Worm (Caenorhabditis elegans): ENCODE measurements around the gene acl-3.
A peak's percentile ranks its signal among the peaks of the same experiment; 100 is the strongest.

The acl-3 gene

ce11 chrIV:11601721-11602405, 50.0 kb downstream of the acl-3 start (continued):
- no peak for TF ChIP-seq mdl-1 (tag; optimal IDR thresholded peaks at IDR 0.05)
- TF ChIP-seq skn-1 (tag; optimal IDR thresholded peaks at IDR 0.05) = no peak
- no peak for TF ChIP-seq fos-1 (tag; optimal IDR thresholded peaks at IDR 0.05)
- TF ChIP-seq ztf-11 (tag; optimal IDR thresholded peaks at IDR 0.05) = no peak
- peak; percentile 86 for TF ChIP-seq mes-2 (tag; optimal IDR thresholded peaks at IDR 0.05; ENCODE audit: poor library complexity, severe bottlenecking)
- peak; percentile 48 for TF ChIP-seq arid-1 (GFP tag; conservative IDR thresholded peaks at IDR 0.05)
- no peak for TF ChIP-seq ceh-28 (tag; optimal IDR thresholded peaks at IDR 0.05)
- peak; percentile 43 for TF ChIP-seq nhr-6 (tag; optimal IDR thresholded peaks at IDR 0.05)
- no peak for TF ChIP-seq Y105C5A.15 (GFP tag; IDR thresholded peaks at IDR 0.05)
- TF ChIP-seq ztf-7 (tag; optimal IDR thresholded peaks at IDR 0.05) = no peak
- TF ChIP-seq lsy-2 (tag; optimal IDR thresholded peaks at IDR 0.05) = peak; percentile 16 to 94
- peak in 1 of 2 experiments; percentile 42 for TF ChIP-seq hif-1 (tag; optimal IDR thresholded peaks at IDR 0.05)
- no peak for TF ChIP-seq zfp-2 (tag; optimal IDR thresholded peaks at IDR 0.05)
- no peak for TF ChIP-seq daf-12 (tag; optimal IDR thresholded peaks at IDR 0.05)
- TF ChIP-seq nhr-10 (tag; optimal IDR thresholded peaks at IDR 0.05) = no peak
- TF ChIP-seq lin-29 (GFP tag; IDR thresholded peaks at IDR 0.05) = no peak
- peak; percentile 7 for TF ChIP-seq nhr-77 (tag; optimal IDR thresholded peaks at IDR 0.05)
- no peak for TF ChIP-seq mxl-2 (GFP tag; conservative IDR thresholded peaks at IDR 0.05)
- no peak for TF ChIP-seq egl-27 (tag; optimal IDR thresholded peaks at IDR 0.05)
- TF ChIP-seq fkh-10 (GFP tag; optimal IDR thresholded peaks at IDR 0.05) = peak; percentile 27
- no peak for TF ChIP-seq duxl-1 (tag; optimal IDR thresholded peaks at IDR 0.05; ENCODE audit: poor library complexity)
- no peak for TF ChIP-seq nhr-25 (tag; optimal IDR thresholded peaks at IDR 0.05; ENCODE audit: borderline replicate concordance, insufficient read depth)
- no peak for TF ChIP-seq mxl-3 (GFP tag; optimal IDR thresholded peaks at IDR 0.05)
- peak; percentile 58 for TF ChIP-seq T26A8.4 (GFP tag; IDR thresholded peaks at IDR 0.05)
- peak; percentile 37 for TF ChIP-seq unc-130 (GFP tag; optimal IDR thresholded peaks at IDR 0.05)
- peak; percentile 6 for TF ChIP-seq Y5F2A.4 (GFP tag; optimal IDR thresholded peaks at IDR 0.05)
- peak; percentile 67 for TF ChIP-seq lin-38 (GFP tag; IDR thresholded peaks at IDR 0.05)
- TF ChIP-seq pha-4 (GFP tag; IDR thresholded peaks at IDR 0.05) = peak; percentile 57; the same call in 1 of the 2 replicates
- TF ChIP-seq pha-4 (tag; optimal IDR thresholded peaks at IDR 0.05) = no peak
- TF ChIP-seq nhr-48 (tag; optimal IDR thresholded peaks at IDR 0.05) = peak; percentile 35
- no peak for TF ChIP-seq php-3 (GFP tag; IDR thresholded peaks at IDR 0.05)
- peak; percentile 27 for TF ChIP-seq F37D6.2 (tag; optimal IDR thresholded peaks at IDR 0.05)

All from whole organism, L4 larva.